Fruit fly (Drosophila melanogaster) whole organism, larva: Measurements from ENCODE around the gene mnd.

ENCODE experiments used
- noc ChIP-seq: fragments of 200-800 bp; sonication (Bioruptor generic); optimal IDR thresholded peaks from 3 replicates; lab custom pipeline; 2019; ENCODE audit warnings: missing biosample characterization, mild to moderate bottlenecking, missing genetic modification characterization, moderate library complexity

mnd gene

DNA sequence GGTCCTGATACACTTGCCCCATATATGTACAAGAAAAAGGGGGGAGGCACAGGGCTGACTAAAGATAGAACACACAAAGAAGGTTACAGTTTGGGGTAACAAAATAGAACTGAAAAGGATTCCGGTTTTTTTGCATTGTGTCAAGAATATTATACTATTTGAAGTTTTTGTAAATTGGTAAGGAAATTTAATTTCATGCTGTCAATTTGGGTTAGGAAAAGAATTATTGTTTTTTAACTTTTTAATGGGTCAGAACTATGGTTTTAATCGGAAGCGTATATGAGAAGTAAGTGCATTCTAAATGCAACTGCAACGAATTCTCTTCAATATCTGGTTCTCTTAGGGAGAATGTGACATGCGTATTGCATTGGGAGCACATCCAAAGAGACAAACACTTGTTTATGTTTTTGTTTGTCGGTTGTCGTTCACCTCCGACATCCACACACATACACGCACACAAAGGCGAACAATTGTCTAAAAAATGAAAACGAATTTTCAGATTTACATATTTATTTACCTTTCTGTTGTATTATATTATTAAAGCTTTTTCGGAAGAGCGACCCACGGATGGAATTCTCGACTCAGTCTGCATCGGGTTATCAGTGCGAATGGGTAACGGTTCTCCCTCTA is at the start of gene mnd:
Gene mnd (plus strand): TSS at position 580 of the 630 bp plus-strand sequence.
- no peak for TF ChIP-seq noc (tag; lab: Kevin White, UChicago)

DNA sequence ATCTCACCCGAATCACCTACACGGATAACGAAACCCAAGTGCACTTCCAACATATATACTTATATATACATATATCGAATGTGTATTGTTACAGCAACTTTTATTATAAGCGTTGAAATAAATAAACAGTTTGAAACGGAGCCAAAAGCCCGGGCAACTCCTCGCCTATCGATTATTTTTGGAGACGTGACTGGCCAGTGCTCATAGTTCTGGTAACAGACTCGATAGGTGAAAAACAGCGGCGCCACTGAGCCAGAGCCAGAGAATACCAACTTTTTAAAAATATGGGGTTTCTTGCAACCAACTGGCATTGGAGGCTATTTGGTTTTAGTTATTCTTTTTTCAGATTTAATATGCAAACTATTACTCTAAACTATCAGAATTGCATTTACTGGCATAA is 42.1 kb upstream of the mnd start:
- no peak for TF ChIP-seq noc (tag; lab: Kevin White, UChicago)

DNA sequence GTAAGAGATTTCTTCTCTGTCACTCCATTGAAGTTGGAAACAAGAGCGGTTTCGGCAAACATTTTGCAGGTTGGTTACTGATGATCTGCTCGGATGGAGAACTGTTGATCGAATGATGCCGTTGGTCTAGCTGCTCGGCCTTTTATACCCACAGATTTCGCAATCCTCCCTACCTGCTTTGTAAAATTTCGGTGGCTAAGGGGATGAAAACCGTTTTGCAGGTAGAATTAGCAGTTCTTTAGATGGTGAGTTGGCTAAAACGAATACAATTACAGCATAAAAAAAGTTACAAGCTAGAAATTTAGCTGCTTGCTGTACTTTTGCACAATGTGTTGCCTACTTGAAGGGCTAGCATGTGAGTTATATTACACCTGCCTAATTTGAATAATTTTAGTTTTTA is 40.7 kb upstream of the mnd start, which contains the start of gene CG13465:
Gene CG13465 (minus strand): TSS at position 101 of the 400 bp plus-strand sequence.
- no peak for TF ChIP-seq noc (tag; lab: Kevin White, UChicago)

DNA sequence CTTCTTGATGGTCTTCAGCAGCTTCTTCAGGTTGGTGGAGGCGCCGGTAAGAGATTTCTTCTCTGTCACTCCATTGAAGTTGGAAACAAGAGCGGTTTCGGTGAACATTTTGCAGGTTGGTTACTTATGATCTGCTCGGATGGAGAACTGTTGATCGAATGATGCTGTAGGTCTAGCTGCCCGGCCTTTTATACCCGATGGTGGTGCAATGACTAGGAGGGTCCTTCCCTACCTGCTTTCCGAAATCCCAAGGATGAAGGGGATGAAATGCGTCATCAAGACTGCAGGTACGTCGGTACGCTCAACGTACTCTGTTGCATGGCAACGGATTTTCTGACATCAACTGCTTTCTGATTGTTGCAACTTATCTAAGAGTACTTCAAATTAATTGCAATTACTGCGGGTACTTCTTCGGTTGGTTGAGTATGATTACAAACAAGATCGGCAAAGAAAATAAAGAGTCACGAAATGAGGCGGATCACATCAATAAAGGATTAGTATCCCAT is 38.9 kb upstream of the mnd start, which contains the start of gene BobA:
Gene BobA (minus strand): TSS at position 165 of the 506 bp plus-strand sequence.
- no peak for TF ChIP-seq noc (tag; lab: Kevin White, UChicago)

DNA sequence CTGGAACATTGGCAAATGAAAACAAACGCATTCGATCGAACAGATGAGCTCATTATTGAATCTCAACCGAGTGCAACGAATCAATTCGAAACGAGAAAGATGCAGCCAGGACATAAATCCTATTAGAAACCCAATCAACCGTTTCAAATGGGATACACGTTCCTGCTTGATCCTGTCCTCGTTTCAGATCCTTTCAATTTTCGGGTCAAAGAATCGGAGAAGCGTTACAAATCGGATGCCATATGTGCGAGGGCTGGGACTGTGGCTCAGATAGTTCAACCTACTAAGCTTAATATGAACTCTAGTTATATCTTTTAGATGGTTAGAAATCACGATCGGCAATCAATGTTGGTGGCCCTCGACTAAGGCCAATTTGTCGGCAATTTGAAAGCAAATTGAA is 35.0 kb upstream of the mnd start:
- TF ChIP-seq noc (tag; lab: Kevin White, UChicago) = no peak

DNA sequence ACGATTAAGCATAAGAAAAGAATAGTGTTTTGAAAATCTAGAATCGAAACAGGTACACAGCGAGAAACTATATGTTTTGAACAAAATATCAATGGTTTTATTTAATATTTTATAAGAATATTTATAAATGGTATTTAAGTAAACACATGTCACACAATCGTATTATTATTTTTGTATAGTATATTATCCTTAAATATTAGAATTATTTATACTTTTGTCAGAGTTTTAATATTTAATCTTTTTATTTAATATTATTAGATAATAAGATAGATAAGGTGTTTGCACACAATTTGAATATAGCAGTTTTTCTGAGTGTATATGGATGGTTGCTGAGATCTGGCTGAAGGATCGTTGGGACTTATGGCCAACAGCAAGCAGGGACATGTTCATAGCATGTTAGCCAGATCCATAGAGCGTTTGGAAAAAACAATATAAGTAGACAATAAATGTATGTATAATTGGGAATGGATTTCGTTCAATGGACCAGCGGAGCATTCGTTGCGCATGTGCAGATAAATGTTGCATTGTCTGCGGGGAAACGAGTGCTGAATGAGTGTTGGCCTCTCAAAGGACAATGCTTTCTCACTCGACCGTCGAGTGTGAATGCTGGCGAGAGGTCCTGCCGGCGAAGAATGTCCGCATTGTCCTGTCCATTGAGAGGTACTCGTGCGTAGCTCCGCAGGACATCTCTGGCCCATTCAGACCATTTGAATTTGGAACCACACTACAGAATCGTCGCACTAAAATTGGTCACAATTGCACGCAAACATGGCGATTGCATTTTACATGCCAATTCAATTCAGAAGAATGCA is 31.8 kb upstream of the mnd start:
- no peak for TF ChIP-seq noc (tag; lab: Kevin White, UChicago)

DNA sequence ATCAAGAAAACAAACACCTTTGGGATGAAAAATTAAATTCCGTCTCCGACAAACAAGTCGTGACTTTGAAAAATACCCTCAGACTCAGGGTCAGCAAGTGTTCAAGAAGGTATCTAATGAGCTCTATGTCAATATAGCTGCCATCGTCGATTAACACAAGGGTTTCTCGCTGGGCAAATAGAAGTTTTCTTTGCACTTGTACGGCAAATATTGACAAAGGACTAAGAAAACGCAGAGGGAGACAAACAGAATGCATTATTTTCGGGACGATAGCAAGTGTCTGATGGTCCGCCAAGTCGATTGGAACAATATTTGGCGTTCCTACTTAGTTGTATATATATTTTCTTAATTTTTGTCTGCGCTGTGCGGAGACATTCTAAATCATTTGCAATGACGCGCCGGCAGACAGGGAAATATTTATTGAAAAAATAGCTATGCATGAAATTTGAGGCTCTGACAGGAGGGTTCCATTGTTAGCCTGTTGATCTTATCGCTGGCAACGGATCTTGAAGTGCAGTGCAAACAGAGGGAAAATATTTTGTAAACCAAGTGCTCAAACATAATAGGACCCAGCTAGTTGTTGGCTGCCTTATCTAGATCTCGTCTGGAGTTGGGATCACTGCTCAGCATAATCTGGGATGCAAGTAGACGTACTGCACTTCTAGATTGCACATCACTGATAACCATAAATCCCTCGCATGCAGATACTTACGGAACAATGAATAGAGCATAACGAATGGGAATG is 28.4 kb upstream of the mnd start:
- no peak for TF ChIP-seq noc (tag; lab: Kevin White, UChicago)

DNA sequence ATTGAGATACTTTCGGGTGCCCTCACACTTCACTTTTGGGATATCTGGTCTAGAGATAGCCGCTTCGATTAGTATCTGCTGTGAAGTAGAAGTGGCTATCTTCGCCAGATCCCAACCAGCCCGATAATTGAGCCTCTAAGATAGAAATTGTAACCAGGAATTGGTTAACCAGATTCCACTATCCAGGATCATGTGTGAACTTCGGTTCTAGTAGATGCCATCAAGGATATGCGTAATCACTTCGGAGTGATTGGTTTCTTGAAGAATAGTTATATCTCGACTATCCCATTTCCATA is 27.9 kb upstream of the mnd start:
- TF ChIP-seq noc (tag; lab: Kevin White, UChicago) = no peak

DNA sequence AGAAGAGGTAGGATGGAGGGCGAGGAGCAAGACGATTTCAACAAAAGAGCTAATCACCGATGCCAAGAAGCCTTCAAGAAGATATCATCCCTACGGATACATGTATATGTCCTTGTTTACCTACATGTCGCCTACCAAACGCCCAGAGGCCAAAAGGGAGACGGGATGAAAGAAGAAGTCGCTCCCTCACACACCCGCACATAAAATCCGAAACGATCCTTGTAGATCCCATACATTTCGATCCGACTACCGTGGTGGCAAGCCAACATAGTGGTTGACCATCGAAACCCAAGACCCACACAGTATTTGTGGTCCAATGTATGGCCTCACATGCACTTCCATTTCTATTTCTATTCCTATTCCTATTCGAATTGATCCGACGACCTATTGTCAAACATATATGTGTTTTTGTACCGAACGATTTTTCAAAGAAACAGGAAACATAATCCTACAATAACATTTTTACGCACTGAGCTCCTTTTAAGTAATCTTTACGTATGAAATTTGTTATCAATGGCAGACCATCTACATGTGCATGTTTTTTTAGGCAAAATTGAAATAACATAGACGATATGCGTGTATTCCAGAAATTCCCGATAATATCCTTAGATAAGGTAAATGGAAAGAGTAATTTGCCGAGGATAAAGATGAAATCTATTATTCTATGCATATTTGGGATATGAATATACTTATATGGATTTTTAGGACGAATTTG is 26.1 kb upstream of the mnd start:
- TF ChIP-seq noc (tag; lab: Kevin White, UChicago) = no peak

DNA sequence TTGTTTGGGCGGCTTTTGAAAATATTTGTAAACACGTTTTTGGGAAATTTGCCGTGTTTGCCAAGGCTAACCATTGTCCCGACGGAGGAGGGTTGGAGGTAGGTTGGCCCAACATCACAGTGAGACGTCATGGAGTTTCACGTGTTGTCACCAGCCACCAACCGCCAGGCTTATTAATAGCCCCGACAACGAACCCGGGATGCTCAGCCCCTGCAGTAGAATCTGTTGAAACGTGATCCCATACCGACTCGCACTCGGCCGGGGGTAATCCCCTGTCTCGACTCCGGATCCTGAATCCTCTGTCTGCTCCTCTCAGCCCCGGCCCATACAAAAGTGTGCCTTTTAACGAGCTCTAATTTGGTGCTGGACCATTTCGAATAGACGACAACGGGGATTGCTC is 24.4 kb upstream of the mnd start:
- no peak for TF ChIP-seq noc (tag; lab: Kevin White, UChicago)

DNA sequence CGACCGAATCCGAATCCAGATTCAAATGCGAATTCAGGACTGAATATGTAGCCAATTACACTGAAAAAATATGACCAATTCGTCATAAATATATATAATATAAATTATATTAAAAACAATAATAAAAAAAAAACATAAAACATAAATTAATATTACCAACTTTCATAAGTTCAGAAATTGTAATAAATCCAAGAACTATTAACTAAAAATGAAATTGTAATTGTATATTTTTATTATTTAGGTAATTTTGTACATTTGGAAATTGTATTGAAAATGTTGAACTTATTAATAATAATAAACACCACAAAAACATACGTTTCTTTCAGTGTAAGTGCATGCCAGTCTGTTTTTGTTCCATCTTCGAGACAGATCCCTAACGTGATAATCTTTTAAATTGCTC is 23.9 kb upstream of the mnd start:
- no peak for TF ChIP-seq noc (tag; lab: Kevin White, UChicago)

DNA sequence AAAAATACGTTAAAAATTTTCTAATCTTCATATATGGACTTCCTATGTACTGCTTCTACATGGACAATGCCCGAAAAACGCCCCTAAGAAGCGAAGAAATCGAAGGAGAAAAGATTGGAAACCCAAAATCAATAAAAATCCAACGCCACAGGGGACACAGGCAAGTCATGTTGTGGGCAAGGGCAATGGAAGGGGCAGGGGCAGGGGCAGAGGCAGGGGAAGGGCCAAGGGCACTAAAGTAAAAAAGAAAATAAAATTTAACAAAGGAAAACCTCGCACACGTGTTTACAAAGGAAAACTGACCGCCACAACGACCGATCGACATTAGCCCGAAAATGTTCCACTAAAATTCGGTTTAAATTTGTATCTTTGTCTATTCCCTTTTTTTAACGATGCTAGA is 22.2 kb upstream of the mnd start:
- no peak for TF ChIP-seq noc (tag; lab: Kevin White, UChicago)

DNA sequence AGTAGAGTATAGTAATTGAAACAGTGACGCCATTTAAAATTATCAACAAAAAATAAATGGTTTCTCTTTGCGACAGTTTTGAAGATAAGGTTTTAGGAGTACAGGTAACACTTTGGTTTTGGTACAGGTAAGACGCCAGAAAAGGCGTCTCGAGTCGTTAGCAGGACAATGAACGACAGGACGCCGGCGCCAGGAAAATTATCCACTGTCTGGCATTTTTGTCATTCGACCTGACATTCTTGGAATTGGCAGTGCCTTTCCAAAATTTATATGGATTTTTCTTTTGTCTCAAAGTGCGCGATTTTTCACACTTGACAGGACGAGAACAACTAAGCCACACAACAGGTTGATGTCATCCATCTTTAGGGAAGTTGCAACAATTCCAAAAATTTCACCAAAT is 20.0 kb upstream of the mnd start:
- TF ChIP-seq noc (tag; lab: Kevin White, UChicago) = no peak

DNA sequence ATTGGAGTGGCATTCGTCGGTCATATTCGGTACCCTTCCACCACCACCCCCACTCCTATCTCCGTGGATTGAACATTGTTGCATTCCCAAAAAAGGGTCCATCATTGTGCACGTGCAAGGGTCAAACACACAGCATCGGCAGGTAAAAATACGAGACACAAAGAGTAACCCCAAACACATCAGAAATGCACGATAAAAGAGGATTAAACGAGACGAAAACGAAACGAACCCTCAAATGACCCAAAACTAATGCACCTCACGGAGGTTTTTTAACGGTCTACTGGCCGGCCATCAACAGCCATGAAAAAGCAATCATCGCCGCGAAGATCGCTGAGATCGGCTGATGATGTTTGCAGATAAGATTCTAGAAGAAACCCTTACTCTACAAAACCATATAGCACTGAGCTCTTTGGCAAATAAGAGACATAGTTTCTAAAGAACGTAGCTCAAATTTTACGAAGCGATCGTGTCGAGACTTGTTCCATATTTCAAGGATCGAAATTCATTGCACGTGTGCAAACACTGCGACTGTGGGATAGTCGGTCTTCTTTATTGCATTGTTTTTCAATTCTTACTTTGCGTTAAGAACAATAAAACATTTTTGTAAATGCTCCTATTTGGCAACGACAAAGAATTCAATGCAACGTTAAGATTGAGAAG is 18.6 kb upstream of the mnd start:
- TF ChIP-seq noc (tag; lab: Kevin White, UChicago) = no peak
